Fruit fly (Drosophila melanogaster): Measurements from ENCODE around the gene mts.

DNA sequence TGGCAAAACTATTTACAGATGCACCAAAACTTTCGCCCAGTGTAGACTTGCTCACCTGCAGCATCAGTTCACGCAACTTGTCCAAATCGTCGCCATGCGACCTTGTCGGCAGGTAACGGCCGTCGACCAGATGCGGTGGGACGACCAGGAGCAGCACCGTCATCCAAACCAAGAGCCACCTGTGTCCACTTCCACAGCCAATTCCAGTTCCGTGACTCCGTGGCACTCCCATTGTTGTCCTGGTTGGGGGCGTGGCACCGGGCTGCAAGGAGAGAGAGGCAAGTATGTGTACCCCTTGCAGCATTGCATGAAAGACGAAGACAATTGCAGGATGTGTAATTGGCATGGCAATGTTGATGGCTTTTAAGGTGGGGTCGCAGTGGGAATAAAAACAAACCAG lies 42.8 kb downstream of the mts start:
- TF ChIP-seq Myc (optimal IDR thresholded peaks at IDR 0.05) (no peak), h (GFP tag; optimal IDR thresholded peaks at IDR 0.05) (no peak), brk (GFP tag; optimal IDR thresholded peaks at IDR 0.05) (no peak), pan (optimal IDR thresholded peaks at IDR 0.05) (no peak), woc (GFP tag; optimal IDR thresholded peaks at IDR 0.05) (no peak), Vsx2 (GFP tag; optimal IDR thresholded peaks at IDR 0.05; ENCODE audit: partially characterized antibody) (no peak), Hr83 (GFP tag; optimal IDR thresholded peaks at IDR 0.05; ENCODE audit: poor library complexity, severe bottlenecking) (no peak), usp (GFP tag; optimal IDR thresholded peaks at IDR 0.05) (no peak), dl (GFP tag; optimal IDR thresholded peaks at IDR 0.05; ENCODE audit: insufficient read depth in 1 of 2, partially characterized antibody in 2 of 2) (no peak), tai (GFP tag; optimal IDR thresholded peaks at IDR 0.05) (no peak), sv (GFP tag; optimal IDR thresholded peaks at IDR 0.05) (no peak), foxo (GFP tag; optimal IDR thresholded peaks at IDR 0.05) (no peak), dsf (GFP tag; optimal IDR thresholded peaks at IDR 0.05; ENCODE audit: borderline replicate concordance) (no peak)
